Worm (Caenorhabditis elegans) whole organism, L4 larva: Measurements from ENCODE around the gene stim-1.

Experiments
- F26F4.8 ChIP-seq: fragments of 200-800 bp; sonication (Bioruptor generic); conservative IDR thresholded peaks from 2 replicates; pipeline ENCODE4 v1.3.6; 2022; ENCODE audit warnings: missing genetic modification characterization, missing compliant biosample characterization
- Y48G9A.11 ChIP-seq: fragments of 200-800 bp; sonication (Bioruptor generic); IDR thresholded peaks from 2 replicates; pipeline ENCODE4 v1.3.6; 2022; ENCODE audit warnings: missing genetic modification reagents, missing genetic modification characterization, missing compliant biosample characterization
- Y75B8A.6 ChIP-seq: fragments of 200-800 bp; sonication (Bioruptor generic); IDR thresholded peaks from 2 replicates; pipeline ENCODE4 v1.3.6; 2022; ENCODE audit warnings: missing genetic modification reagents, missing genetic modification characterization, missing compliant biosample characterization
- ZK337.2 ChIP-seq: fragments of 200-800 bp; sonication (Bioruptor generic); IDR thresholded peaks from 2 replicates; pipeline ENCODE4 v1.3.6; 2022; ENCODE audit warnings: missing genetic modification reagents, missing genetic modification characterization, missing compliant biosample characterization
- aha-1 ChIP-seq: fragments of 150-350 bp; peaks from one replicate; lab custom pipeline; 2014; ENCODE audit warnings: missing biosample characterization, missing genetic modification characterization
- ctbp-1 ChIP-seq: fragments of 200-800 bp; sonication (Bioruptor generic); IDR thresholded peaks from 2 replicates; pipeline ENCODE4 v1.3.6; 2022; ENCODE audit warnings: missing genetic modification reagents, missing genetic modification characterization, missing compliant biosample characterization
- daf-16 ChIP-seq, 3 experiments: sonication (generic microtip); optimal IDR thresholded peaks; 2 replicates each; lab custom pipeline; 2016 to 2017; ENCODE audit warnings: missing genetic modification characterization in 3 of 3, missing genetic modification reagents in 3 of 3, mild to moderate bottlenecking in 2 of 3, missing compliant biosample characterization in 2 of 3, missing biosample characterization in 1 of 3, moderate library complexity in 1 of 3
- daf-19 ChIP-seq: fragments of 200-800 bp; sonication (Bioruptor generic); conservative IDR thresholded peaks from 2 replicates; pipeline ENCODE4 v1.3.6; 2022; ENCODE audit warnings: missing genetic modification characterization, missing compliant biosample characterization
- duxl-1 ChIP-seq: sonication (generic microtip); optimal IDR thresholded peaks from 2 replicates; lab custom pipeline; 2016; ENCODE audit warnings: mild to moderate bottlenecking, missing genetic modification characterization, moderate library complexity, missing compliant biosample characterization; ENCODE audit not compliant: poor library complexity
- egl-27 ChIP-seq: sonication (generic microtip); optimal IDR thresholded peaks from 3 replicates; lab custom pipeline; 2017; ENCODE audit warnings: missing biosample characterization, missing genetic modification reagents, missing genetic modification characterization
- gei-8 ChIP-seq: fragments of 200-800 bp; sonication (Bioruptor generic); optimal IDR thresholded peaks from 2 replicates; lab custom pipeline; 2018; ENCODE audit warnings: mild to moderate bottlenecking, missing genetic modification characterization, missing compliant biosample characterization
- jun-1 ChIP-seq: fragments of 150-350 bp; optimal IDR thresholded peaks from 2 replicates; lab custom pipeline; 2014; ENCODE audit warnings: missing biosample characterization, missing genetic modification reagents, missing genetic modification characterization
- mes-2 ChIP-seq: sonication (generic microtip); optimal IDR thresholded peaks from 2 replicates; lab custom pipeline; 2016; ENCODE audit warnings: missing genotype, mild to moderate bottlenecking, missing genetic modification characterization, missing compliant biosample characterization; ENCODE audit not compliant: poor library complexity, severe bottlenecking
- nhr-48 ChIP-seq: sonication (generic microtip); optimal IDR thresholded peaks from 2 replicates; lab custom pipeline; 2016; ENCODE audit warnings: mild to moderate bottlenecking, missing genetic modification characterization, missing compliant biosample characterization
- nhr-76 ChIP-seq: fragments of 150-350 bp; optimal IDR thresholded peaks from 2 replicates; lab custom pipeline; 2014; ENCODE audit warnings: missing biosample characterization, missing genetic modification characterization
- spr-1 ChIP-seq: sonication (generic microtip); optimal IDR thresholded peaks from 2 replicates; lab custom pipeline; 2016; ENCODE audit warnings: mild to moderate bottlenecking, missing genetic modification characterization, missing compliant biosample characterization
- unc-62 ChIP-seq, 3 experiments: fragments of 150-350 bp in 1 of 3; sonication (generic microtip); optimal IDR thresholded peaks in 2 of 3; peaks in 1 of 3; 1 replicate in 1 of 3; 2 replicates in 2 of 3; lab custom pipeline; 2014 to 2017; ENCODE audit warnings: missing biosample characterization in 3 of 3, missing genetic modification characterization in 3 of 3, missing genetic modification reagents in 3 of 3, missing genotype in 1 of 3

stim-1 gene

ce11 chrIII:382470-382869, 36.1 kb downstream of the stim-1 start, which contains the start of gene K10F12.7:
K10F12.7 (minus strand) TSS chrIII:382570.
- no peak for TF ChIP-seq nhr-76
- no peak for TF ChIP-seq duxl-1 (tag; lab: Kevin White, UChicago)
- TF ChIP-seq daf-19 (GFP tag; lab: Robert Waterston, UW) = no peak
- no peak for TF ChIP-seq jun-1 (tag; lab: Kevin White, UChicago)
- no peak for TF ChIP-seq Y48G9A.11
- TF ChIP-seq mes-2 (tag; lab: Kevin White, UChicago) = no peak

ce11 chrIII:381198-381597, 37.4 kb downstream of the stim-1 start, which contains the start of gene gsto-3:
gsto-3 (minus strand) TSS chrIII:381298.
- TF ChIP-seq ZK337.2 (GFP tag; lab: Robert Waterston, UW) (no peak), F26F4.8 (GFP tag; lab: Robert Waterston, UW) (no peak), daf-19 (GFP tag; lab: Robert Waterston, UW) (no peak), Y75B8A.6 (GFP tag; lab: Robert Waterston, UW) (no peak)

- TF ChIP-seq spr-1 (tag; lab: Kevin White, UChicago) = no peak
- peak; percentile 26 for TF ChIP-seq aha-1 (tag; lab: Kevin White, UChicago)
Observed at ce11 chrIII:365649-366048, 52.9 kb downstream of the stim-1 start, which contains the start of gene pll-1. pll-1 (plus strand) TSS chrIII:365949.

- TF ChIP-seq gei-8 (no peak), daf-16 (GFP tag; optimal IDR thresholded peaks at IDR 0.05; lab: Kevin White, UChicago) (no peak), daf-16 (tag; optimal IDR thresholded peaks at IDR 0.05; lab: Kevin White, UChicago) (no peak), egl-27 (tag; lab: Kevin White, UChicago) (no peak), aha-1 (tag; lab: Kevin White, UChicago) (peak; percentile 32), unc-62 (GFP tag; optimal IDR thresholded peaks at IDR 0.05 in 1 of 2; lab: Kevin White, UChicago) (peak in 1 of 2 experiments; percentile 77), unc-62 (tag; optimal IDR thresholded peaks at IDR 0.05; lab: Kevin White, UChicago) (no peak), nhr-48 (tag; lab: Kevin White, UChicago) (no peak), ctbp-1 (GFP tag; lab: Robert Waterston, UW) (0 out of 2 replicates have a peak, but pooled peaks have one; percentile 37)
Observed at ce11 chrIII:360315-360714, 58.2 kb downstream of the stim-1 start.
